Worm (Caenorhabditis elegans) whole organism, midembryonic: ENCODE measurements around the gene W04H10.1.
"Not testable (repeated sequence)": the region's sequence is repeated elsewhere in the genome, so short reads cannot be mapped to it uniquely, and the experiment has no call there.

Source experiments
- T22C8.4 ChIP-seq: fragments of 200-800 bp; sonication (Bioruptor generic); IDR thresholded peaks from 2 replicates; pipeline ENCODE4 v1.3.6; 2022; ENCODE audit warnings: missing genetic modification characterization, missing compliant biosample characterization
- cog-1 ChIP-seq: sonication (generic microtip); optimal IDR thresholded peaks from 2 replicates; lab custom pipeline; 2016; ENCODE audit warnings: missing genetic modification characterization, missing compliant biosample characterization
- flt-1 ChIP-seq: fragments of 200-800 bp; sonication (Bioruptor generic); IDR thresholded peaks from 2 replicates; pipeline ENCODE4 v1.3.6; 2022; ENCODE audit warnings: missing genetic modification characterization, missing compliant biosample characterization
- med-1 ChIP-seq: sonication (generic microtip); optimal IDR thresholded peaks from 2 replicates; lab custom pipeline; 2017; ENCODE audit warnings: missing genetic modification characterization, mild to moderate bottlenecking, missing compliant biosample characterization, antibody characterized with exemption, missing genetic modification reagents; ENCODE audit not compliant: insufficient read depth
- ref-1 ChIP-seq: fragments of 200-800 bp; sonication (Bioruptor generic); conservative IDR thresholded peaks from 2 replicates; pipeline ENCODE4 v1.3.6; 2022; ENCODE audit warnings: missing genetic modification reagents, missing genetic modification characterization, missing compliant biosample characterization
- tab-1 ChIP-seq: fragments of 200-800 bp; sonication (Bioruptor generic); IDR thresholded peaks from 2 replicates; pipeline ENCODE4 v1.3.6; 2022; ENCODE audit warnings: missing genetic modification characterization, missing compliant biosample characterization
- ztf-23 ChIP-seq: fragments of 200-800 bp; sonication (Bioruptor generic); IDR thresholded peaks from 2 replicates; pipeline ENCODE4 v1.3.6; 2022; ENCODE audit warnings: missing genetic modification reagents, missing genetic modification characterization, missing compliant biosample characterization
- ztf-29 ChIP-seq: fragments of 200-800 bp; sonication (Bioruptor generic); IDR thresholded peaks from 2 replicates; pipeline ENCODE4 v1.3.6; 2022; ENCODE audit warnings: missing genetic modification reagents, missing genetic modification characterization, missing compliant biosample characterization

ce11 chrII:612361-612760, 3.5 kb downstream of the W04H10.1 start, which contains the start of gene clec-118:
- TF ChIP-seq tab-1 (GFP tag; lab: Robert Waterston, UW); flt-1 (GFP tag; lab: Robert Waterston, UW); T22C8.4; med-1 (GFP tag; lab: Kevin White, UChicago); ref-1 (GFP tag; lab: Robert Waterston, UW); ztf-23 (GFP tag; lab: Robert Waterston, UW); cog-1; ztf-29 (GFP tag; lab: Robert Waterston, UW): not testable (repeated sequence)
